Worm (Caenorhabditis elegans): ENCODE results near the gene crh-1.

Gene crh-1

DNA sequence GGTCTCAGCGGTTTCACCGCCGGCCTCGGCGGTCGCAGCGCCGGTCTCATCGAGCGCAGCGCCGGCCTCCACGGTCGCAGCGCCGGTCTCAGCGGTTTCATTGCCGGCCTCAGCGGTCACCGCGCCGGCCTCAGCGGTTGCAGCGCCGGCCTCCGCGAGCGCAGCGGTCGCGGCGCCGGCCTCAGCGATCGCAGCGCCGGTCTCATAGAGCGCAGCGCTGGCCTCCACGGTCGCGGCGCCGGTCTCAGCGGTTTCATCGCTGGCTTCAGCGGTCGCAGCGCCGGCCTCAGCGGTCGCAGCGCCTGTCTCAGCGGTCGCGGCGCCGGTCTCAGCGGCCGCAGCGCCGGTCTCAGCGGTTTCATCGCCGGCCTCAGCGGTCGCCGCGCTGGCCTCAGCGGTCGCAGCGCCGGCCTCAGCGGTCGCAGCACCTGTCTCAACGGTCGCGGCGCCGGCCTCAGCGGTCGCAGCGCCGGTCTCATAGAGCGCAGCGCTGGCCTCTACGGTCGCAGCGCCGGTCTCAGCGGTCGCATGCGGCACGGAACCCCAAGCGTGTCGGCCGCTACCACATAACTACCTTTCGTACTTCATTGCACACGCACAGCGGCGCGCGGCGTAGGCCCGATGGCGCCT is 45.8 kb upstream of the crh-1 start:
- TF ChIP-seq nhr-25 (tag; optimal IDR thresholded peaks at IDR 0.05): no peak

DNA sequence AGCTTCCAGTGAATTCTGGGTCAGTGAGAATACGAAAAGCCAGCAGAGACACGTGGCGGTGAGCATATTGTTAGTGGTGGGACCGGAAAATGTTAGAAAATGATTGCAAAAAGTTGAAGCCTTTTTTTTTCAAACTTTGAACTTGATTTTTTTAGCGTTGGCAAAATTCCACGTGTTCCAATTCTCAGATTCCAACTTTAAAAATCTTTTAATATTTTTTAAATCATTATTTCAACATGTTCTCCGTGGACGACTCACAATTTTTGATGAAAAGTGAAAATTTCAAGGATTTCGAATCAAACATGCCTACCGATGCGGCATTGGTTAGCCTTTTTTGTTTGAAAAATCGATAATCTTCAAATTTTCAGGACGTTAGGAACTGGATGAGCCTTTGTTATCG is 45.2 kb upstream of the crh-1 start, which contains the start of the genes Y66A7A.9 and Y66A7A.4:
Y66A7A.9 (minus strand) TSS at position 101 of the 400 bp plus-strand sequence.
Y66A7A.4 (plus strand) TSS at position 237 of the 400 bp plus-strand sequence.
- no peak for TF ChIP-seq ztf-4 (tag; optimal IDR thresholded peaks at IDR 0.05)
- TF ChIP-seq nhr-77 (tag; optimal IDR thresholded peaks at IDR 0.05): no peak
- no peak for TF ChIP-seq unc-39 (tag; optimal IDR thresholded peaks at IDR 0.05)
- TF ChIP-seq ama-1 (optimal IDR thresholded peaks at IDR 0.05): no peak
- TF ChIP-seq nhr-11 (tag; optimal IDR thresholded peaks at IDR 0.05): no peak
- TF ChIP-seq nhr-23 (tag; optimal IDR thresholded peaks at IDR 0.05): no peak
- no peak for TF ChIP-seq sma-3 (GFP tag; optimal IDR thresholded peaks at IDR 0.05)
- no peak for TF ChIP-seq unc-62 (GFP tag; optimal IDR thresholded peaks at IDR 0.05)
- TF ChIP-seq crh-2 (tag; optimal IDR thresholded peaks at IDR 0.05): no peak
- no peak for TF ChIP-seq F13H6.1 (tag; optimal IDR thresholded peaks at IDR 0.05)
- no peak for TF ChIP-seq gmeb-1 (tag; optimal IDR thresholded peaks at IDR 0.05)
- no peak for TF ChIP-seq snpc-4 (tag; optimal IDR thresholded peaks at IDR 0.05)
- no peak for TF ChIP-seq elt-3 (tag; optimal IDR thresholded peaks at IDR 0.05)
- no peak for TF ChIP-seq fos-1 (tag; optimal IDR thresholded peaks at IDR 0.05)
- TF ChIP-seq lin-39 (tag; optimal IDR thresholded peaks at IDR 0.05): no peak
- no peak for TF ChIP-seq nhr-6 (tag; optimal IDR thresholded peaks at IDR 0.05)
- TF ChIP-seq ztf-1 (GFP tag; conservative IDR thresholded peaks at IDR 0.05): no peak
- no peak for TF ChIP-seq unc-55 (GFP tag; optimal IDR thresholded peaks at IDR 0.05)

DNA sequence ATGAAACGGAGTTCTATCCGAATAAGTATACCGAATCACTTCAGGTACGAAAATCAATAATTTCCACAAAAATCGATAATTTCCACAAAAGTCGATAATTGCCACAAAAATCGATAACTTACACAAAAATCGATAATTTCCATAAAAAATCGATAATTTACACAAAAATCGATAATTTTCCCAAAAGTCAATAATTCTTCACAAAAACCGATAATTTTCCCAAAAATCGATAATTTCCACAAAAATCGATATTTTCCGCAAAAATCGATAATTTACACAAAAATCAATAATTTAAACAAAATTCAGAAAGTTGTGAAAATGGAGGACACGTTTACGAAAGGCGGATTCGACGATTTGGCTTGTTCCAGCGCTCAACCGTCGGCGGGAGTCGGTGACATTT is 42.7 kb upstream of the crh-1 start:
- TF ChIP-seq elt-3 (tag; optimal IDR thresholded peaks at IDR 0.05) (no peak), crh-2 (tag; optimal IDR thresholded peaks at IDR 0.05) (no peak), mdl-1 (tag; optimal IDR thresholded peaks at IDR 0.05) (no peak), nhr-10 (tag; optimal IDR thresholded peaks at IDR 0.05) (no peak), nhr-23 (tag; optimal IDR thresholded peaks at IDR 0.05) (no peak), nhr-11 (tag; optimal IDR thresholded peaks at IDR 0.05) (no peak), blmp-1 (tag; optimal IDR thresholded peaks at IDR 0.05; ENCODE audit: insufficient read depth) (no peak), mab-5 (tag; optimal IDR thresholded peaks at IDR 0.05) (no peak), ztf-4 (tag; optimal IDR thresholded peaks at IDR 0.05) (no peak), nhr-77 (tag; optimal IDR thresholded peaks at IDR 0.05) (no peak)

DNA sequence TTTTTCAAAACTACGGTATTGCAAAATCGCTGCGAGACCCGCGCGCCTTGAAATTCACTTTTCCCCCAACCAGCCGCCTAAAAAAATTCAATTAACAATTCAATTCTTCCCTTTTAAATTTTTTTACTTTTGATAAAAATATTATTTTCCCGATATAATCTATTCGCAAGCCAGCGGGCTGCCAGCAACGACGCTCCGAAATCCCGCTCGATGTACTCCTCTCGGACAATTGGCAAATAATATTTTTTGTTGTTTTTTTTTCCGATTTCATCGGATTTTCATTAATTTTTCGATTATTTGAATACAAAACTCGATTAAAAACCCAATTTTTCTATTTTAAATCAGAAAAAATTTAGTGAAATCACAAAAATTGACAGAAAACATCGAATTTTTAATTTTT is 41.8 kb upstream of the crh-1 start:
- TF ChIP-seq blmp-1 (tag; optimal IDR thresholded peaks at IDR 0.05; ENCODE audit: insufficient read depth) (no peak), lin-13 (GFP tag; optimal IDR thresholded peaks at IDR 0.05) (no peak), nhr-6 (tag; optimal IDR thresholded peaks at IDR 0.05) (no peak), nhr-12 (tag; optimal IDR thresholded peaks at IDR 0.05) (no peak), F13H6.1 (tag; optimal IDR thresholded peaks at IDR 0.05) (no peak), Y55F3AM.14 (GFP tag; optimal IDR thresholded peaks at IDR 0.05) (no peak), zag-1 (tag; optimal IDR thresholded peaks at IDR 0.05) (no peak), sma-9 (GFP tag; optimal IDR thresholded peaks at IDR 0.05) (no peak), sma-9 (tag; optimal IDR thresholded peaks at IDR 0.05) (no peak), nhr-23 (tag; optimal IDR thresholded peaks at IDR 0.05) (no peak)

DNA sequence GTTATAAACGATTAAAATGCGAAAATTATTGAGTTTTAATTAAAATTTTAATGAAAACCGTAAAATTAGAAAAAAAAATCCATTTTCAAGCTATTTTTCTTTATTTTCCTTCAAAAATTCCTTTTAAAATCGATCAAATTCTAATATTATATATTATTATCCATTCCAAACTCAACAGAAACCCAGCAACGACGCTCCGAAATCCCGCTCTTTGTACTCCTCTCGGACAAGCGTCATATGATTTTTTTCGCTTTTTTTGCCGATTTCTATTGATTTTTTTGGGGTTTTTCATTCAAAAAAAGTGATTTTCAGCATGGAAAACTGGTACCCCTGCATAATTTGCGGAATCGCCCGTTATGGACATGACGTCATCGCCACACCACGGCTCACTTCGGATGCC is 41.1 kb upstream of the crh-1 start, which contains the start of gene ceh-91:
ceh-91 (plus strand) TSS at position 301 of the 400 bp plus-strand sequence.
- TF ChIP-seq ZK546.5 (tag; optimal IDR thresholded peaks at IDR 0.05) (no peak), nhr-237 (tag; optimal IDR thresholded peaks at IDR 0.05) (no peak), mab-5 (tag; optimal IDR thresholded peaks at IDR 0.05) (no peak), nhr-10 (tag; optimal IDR thresholded peaks at IDR 0.05) (no peak)

DNA sequence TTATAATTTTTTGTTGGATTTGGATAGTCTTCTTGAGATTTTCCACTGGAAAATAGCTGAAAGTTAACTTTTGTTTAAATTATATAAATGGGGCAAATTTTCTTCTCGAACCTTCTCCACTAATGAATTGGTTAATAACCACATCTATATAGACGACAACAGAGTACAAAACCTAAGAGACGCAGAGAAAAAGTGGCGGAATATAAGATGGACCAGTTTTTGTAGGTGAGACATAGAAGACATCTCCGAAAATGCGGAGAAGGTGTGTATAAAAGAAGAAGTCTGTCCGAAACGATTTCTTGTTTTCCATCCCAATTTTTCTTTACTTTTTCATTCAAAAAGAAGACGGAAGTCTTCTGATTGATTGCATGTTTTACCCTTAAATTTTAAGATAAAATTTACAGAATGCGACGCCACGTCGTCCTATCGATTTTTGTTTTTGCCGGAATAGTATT is 32.7 kb upstream of the crh-1 start, which contains the start of gene gly-8:
gly-8 (plus strand) TSS at position 405 of the 455 bp plus-strand sequence.
- peak in 1 of 2 experiments; percentile 12 for TF ChIP-seq lsy-2 (tag; optimal IDR thresholded peaks at IDR 0.05)
- TF ChIP-seq zag-1 (tag; optimal IDR thresholded peaks at IDR 0.05): no peak
- no peak for TF ChIP-seq skn-1 (tag; optimal IDR thresholded peaks at IDR 0.05)
- TF ChIP-seq mdl-1 (tag; optimal IDR thresholded peaks at IDR 0.05): no peak
- TF ChIP-seq fos-1 (tag; optimal IDR thresholded peaks at IDR 0.05): no peak
- peak; percentile 35 for TF ChIP-seq sem-4 (tag; optimal IDR thresholded peaks at IDR 0.05)
- peak; percentile 72 for TF ChIP-seq nhr-25 (tag; optimal IDR thresholded peaks at IDR 0.05)
- TF ChIP-seq alr-1 (tag; optimal IDR thresholded peaks at IDR 0.05): no peak
- no peak for TF ChIP-seq egl-27 (tag; optimal IDR thresholded peaks at IDR 0.05)
- no peak for TF ChIP-seq lin-13 (GFP tag; optimal IDR thresholded peaks at IDR 0.05)
- TF ChIP-seq gmeb-1 (tag; optimal IDR thresholded peaks at IDR 0.05): no peak
- no peak for TF ChIP-seq nhr-21 (tag; optimal IDR thresholded peaks at IDR 0.05)
- no peak for TF ChIP-seq R02D3.7 (tag; optimal IDR thresholded peaks at IDR 0.05)
